Worm (Caenorhabditis elegans) whole organism, L3 larva: ENCODE data around the gene mlc-1.
A peak's percentile ranks its signal among the peaks of the same experiment; 100 is the strongest.

ENCODE experiments used
- R02D3.7 ChIP-seq: fragments of 150-350 bp; optimal IDR thresholded peaks from 2 replicates; lab custom pipeline; 2014; ENCODE audit warnings: missing biosample characterization, missing genetic modification characterization
- ZK546.5 ChIP-seq: sonication (generic microtip); optimal IDR thresholded peaks from 2 replicates; lab custom pipeline; 2017; ENCODE audit warnings: missing biosample characterization, missing genetic modification characterization
- ama-1 ChIP-seq: fragments of 150-350 bp; optimal IDR thresholded peaks from 2 replicates; lab custom pipeline; 2018
- ceh-16 ChIP-seq: sonication (generic microtip); optimal IDR thresholded peaks from 2 replicates; lab custom pipeline; 2017; ENCODE audit warnings: missing biosample characterization, missing genetic modification characterization
- ceh-82 ChIP-seq: fragments of 150-350 bp; optimal IDR thresholded peaks from 2 replicates; lab custom pipeline; 2014; ENCODE audit warnings: missing biosample characterization, missing genetic modification characterization
- ceh-9 ChIP-seq: sonication (generic microtip); optimal IDR thresholded peaks from 2 replicates; lab custom pipeline; 2018; ENCODE audit warnings: missing biosample characterization, missing genetic modification characterization
- daf-12 ChIP-seq: fragments of 150-350 bp; optimal IDR thresholded peaks from 2 replicates; lab custom pipeline; 2014; ENCODE audit warnings: missing biosample characterization, missing genetic modification reagents, missing genetic modification characterization
- egl-5 ChIP-seq: fragments of 150-350 bp; optimal IDR thresholded peaks from 2 replicates; lab custom pipeline; 2017; ENCODE audit warnings: missing biosample characterization, missing genetic modification reagents, missing genetic modification characterization, inconsistent platforms
- elt-1 ChIP-seq: fragments of 150-350 bp; optimal IDR thresholded peaks from 2 replicates; lab custom pipeline; 2014; ENCODE audit warnings: missing biosample characterization, missing genetic modification characterization
- elt-2 ChIP-seq: sonication (generic microtip); optimal IDR thresholded peaks from 2 replicates; lab custom pipeline; 2016; ENCODE audit warnings: missing genetic modification reagents, mild to moderate bottlenecking, missing genetic modification characterization, missing compliant biosample characterization
- elt-3 ChIP-seq, 3 experiments: fragments of 150-350 bp in 1 of 3; sonication (generic microtip) in 2 of 3; optimal IDR thresholded peaks; 2 replicates in 2 of 3; 4 replicates in 1 of 3; lab custom pipeline; 2014 to 2017; ENCODE audit warnings: missing biosample characterization in 3 of 3, missing genetic modification characterization in 3 of 3
- eor-1 ChIP-seq, 2 experiments: fragments of 150-350 bp; optimal IDR thresholded peaks; 2 replicates each; lab custom pipeline; 2014 to 2018; ENCODE audit warnings: missing biosample characterization in 2 of 2, missing genetic modification characterization in 2 of 2
- fkh-10 ChIP-seq: sonication (generic microtip); optimal IDR thresholded peaks from 2 replicates; lab custom pipeline; 2017; ENCODE audit warnings: missing biosample characterization, missing genetic modification reagents, missing genetic modification characterization
- fkh-2 ChIP-seq: fragments of 150-350 bp; optimal IDR thresholded peaks from 2 replicates; lab custom pipeline; 2014; ENCODE audit warnings: missing biosample characterization, missing genetic modification reagents, missing genetic modification characterization
- fos-1 ChIP-seq: fragments of 150-350 bp; optimal IDR thresholded peaks from 2 replicates; lab custom pipeline; 2014; ENCODE audit warnings: missing biosample characterization, missing genetic modification characterization
- hmg-11 ChIP-seq: sonication (generic microtip); optimal IDR thresholded peaks from 2 replicates; lab custom pipeline; 2016; ENCODE audit warnings: missing genetic modification characterization, missing compliant biosample characterization
- jun-1 ChIP-seq: fragments of 150-350 bp; optimal IDR thresholded peaks from 2 replicates; lab custom pipeline; 2014; ENCODE audit warnings: missing biosample characterization, missing genetic modification reagents, missing genetic modification characterization
- lin-15B ChIP-seq: fragments of 150-350 bp; optimal IDR thresholded peaks from 2 replicates; lab custom pipeline; 2014; ENCODE audit warnings: missing biosample characterization, missing genetic modification characterization
- lin-39 ChIP-seq: fragments of 150-350 bp; optimal IDR thresholded peaks from 2 replicates; lab custom pipeline; 2018; ENCODE audit warnings: missing biosample characterization, missing genetic modification reagents, missing genetic modification characterization
- lsy-12 ChIP-seq: sonication (generic microtip); optimal IDR thresholded peaks from 2 replicates; lab custom pipeline; 2016; ENCODE audit warnings: mild to moderate bottlenecking, missing genetic modification characterization, missing compliant biosample characterization
- mdl-1 ChIP-seq: fragments of 150-350 bp; optimal IDR thresholded peaks from 2 replicates; lab custom pipeline; 2014; ENCODE audit warnings: missing biosample characterization, missing genetic modification characterization
- nfya-1 ChIP-seq: sonication (generic microtip); optimal IDR thresholded peaks from 2 replicates; lab custom pipeline; 2017; ENCODE audit warnings: missing genetic modification characterization, mild to moderate bottlenecking, missing compliant biosample characterization, antibody characterized with exemption, moderate library complexity; ENCODE audit not compliant: insufficient read depth
- nhr-11 ChIP-seq: fragments of 150-350 bp; optimal IDR thresholded peaks from 2 replicates; lab custom pipeline; 2014; ENCODE audit warnings: missing biosample characterization, missing genetic modification characterization
- nhr-12 ChIP-seq: fragments of 150-350 bp; optimal IDR thresholded peaks from 2 replicates; lab custom pipeline; 2014; ENCODE audit warnings: missing biosample characterization, missing genetic modification characterization
- nhr-23 ChIP-seq: fragments of 150-350 bp; optimal IDR thresholded peaks from 2 replicates; lab custom pipeline; 2014; ENCODE audit warnings: missing biosample characterization, missing genetic modification reagents, missing genetic modification characterization
- nhr-25 ChIP-seq: sonication (generic microtip); optimal IDR thresholded peaks from 2 replicates; lab custom pipeline; 2017; ENCODE audit warnings: missing biosample characterization, missing genetic modification characterization
- nhr-28 ChIP-seq: fragments of 150-350 bp; optimal IDR thresholded peaks from 2 replicates; lab custom pipeline; 2014; ENCODE audit warnings: missing biosample characterization, missing genetic modification characterization
- nhr-43 ChIP-seq: sonication (generic microtip); optimal IDR thresholded peaks from 2 replicates; lab custom pipeline; 2016; ENCODE audit warnings: mild to moderate bottlenecking, missing genetic modification characterization, missing compliant biosample characterization; ENCODE audit not compliant: poor library complexity, severe bottlenecking
- nhr-76 ChIP-seq: fragments of 150-350 bp; sonication (generic microtip); optimal IDR thresholded peaks from 5 replicates; lab custom pipeline; 2014; ENCODE audit warnings: missing biosample characterization, missing genetic modification characterization
- nhr-77 ChIP-seq: fragments of 150-350 bp; optimal IDR thresholded peaks from 2 replicates; lab custom pipeline; 2014; ENCODE audit warnings: missing biosample characterization, missing genetic modification characterization
- pha-4 ChIP-seq: fragments of 150-350 bp; optimal IDR thresholded peaks from 2 replicates; lab custom pipeline; 2014; ENCODE audit warnings: missing biosample characterization, missing genetic modification reagents, missing genetic modification characterization
- skn-1 ChIP-seq: fragments of 150-350 bp; optimal IDR thresholded peaks from 2 replicates; lab custom pipeline; 2014; ENCODE audit warnings: missing biosample characterization, missing genetic modification characterization
- snpc-4 ChIP-seq: fragments of 150-350 bp; optimal IDR thresholded peaks from 2 replicates; lab custom pipeline; 2014; ENCODE audit warnings: missing biosample characterization, missing genetic modification characterization
- tbx-2 ChIP-seq: sonication (generic microtip); optimal IDR thresholded peaks from 2 replicates; lab custom pipeline; 2016; ENCODE audit warnings: mild to moderate bottlenecking, missing genetic modification characterization, missing compliant biosample characterization
- unc-39 ChIP-seq: sonication (generic microtip); optimal IDR thresholded peaks from 4 replicates; lab custom pipeline; 2017; ENCODE audit warnings: missing biosample characterization, missing genetic modification characterization
- unc-62 ChIP-seq: fragments of 150-350 bp; sonication (generic microtip); optimal IDR thresholded peaks from 4 replicates; lab custom pipeline; 2014; ENCODE audit warnings: missing biosample characterization, missing genetic modification reagents, missing genetic modification characterization
- ztf-11 ChIP-seq: fragments of 150-350 bp; optimal IDR thresholded peaks from 2 replicates; lab custom pipeline; 2014; ENCODE audit warnings: missing biosample characterization, missing genetic modification characterization
- ztf-4 ChIP-seq: fragments of 150-350 bp; optimal IDR thresholded peaks from 2 replicates; lab custom pipeline; 2014; ENCODE audit warnings: missing biosample characterization, missing genetic modification characterization

mlc-1 gene

DNA sequence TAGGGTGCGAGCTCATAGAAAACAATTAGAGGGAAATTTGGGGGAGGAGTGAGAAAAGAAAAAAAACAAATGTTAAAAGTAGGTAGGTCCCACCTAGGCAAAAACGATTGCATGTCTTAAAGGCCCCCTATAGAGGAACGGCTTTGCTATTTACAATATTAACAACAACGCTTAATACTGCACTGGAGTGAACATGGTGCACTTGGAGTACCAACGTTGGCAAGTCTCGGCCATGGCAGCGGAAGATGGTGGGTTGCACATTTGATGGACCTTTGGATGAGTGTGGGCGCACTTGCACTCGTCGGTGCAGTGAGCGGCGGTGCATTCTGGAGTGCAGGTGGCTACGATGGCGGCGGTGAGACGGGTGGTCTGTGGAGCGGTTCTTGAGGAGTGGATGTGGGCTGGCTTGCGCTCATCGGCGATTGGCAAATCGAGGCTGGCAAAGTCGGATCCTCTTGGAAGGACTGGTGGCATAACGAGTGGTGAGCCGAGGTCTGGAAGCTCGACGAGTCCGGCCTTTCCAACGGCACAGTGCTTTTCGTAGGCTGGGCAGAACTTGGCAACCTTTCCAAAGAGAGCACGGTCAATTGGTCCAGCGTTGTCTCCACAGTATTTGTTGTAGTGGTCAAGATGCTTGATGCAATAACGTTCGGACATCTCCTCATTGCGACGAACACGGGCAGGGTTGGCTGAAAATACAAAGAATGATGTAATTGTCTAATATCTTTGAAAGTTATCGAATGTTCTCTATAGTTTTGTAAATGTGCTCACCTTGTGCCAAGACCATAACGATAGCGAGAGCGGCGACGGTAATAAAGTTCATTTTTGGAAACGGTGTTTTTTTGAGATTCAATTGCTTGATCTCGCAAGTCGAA lies 38.2 kb upstream of the mlc-1 start:
- TF ChIP-seq nhr-77 (tag; lab: Kevin White, UChicago) (no peak), ztf-4 (tag; lab: Kevin White, UChicago) (peak; percentile 24), ama-1 (lab: Kevin White, UChicago) (peak; percentile 99), lsy-12 (peak; percentile 69), nhr-25 (peak; percentile 74), snpc-4 (tag; lab: Kevin White, UChicago) (no peak), jun-1 (peak; percentile 20), nhr-43 (tag; lab: Kevin White, UChicago) (peak; percentile 81), elt-2 (tag; lab: Kevin White, UChicago) (no peak), nfya-1 (tag; lab: Kevin White, UChicago) (peak; percentile 32)

DNA sequence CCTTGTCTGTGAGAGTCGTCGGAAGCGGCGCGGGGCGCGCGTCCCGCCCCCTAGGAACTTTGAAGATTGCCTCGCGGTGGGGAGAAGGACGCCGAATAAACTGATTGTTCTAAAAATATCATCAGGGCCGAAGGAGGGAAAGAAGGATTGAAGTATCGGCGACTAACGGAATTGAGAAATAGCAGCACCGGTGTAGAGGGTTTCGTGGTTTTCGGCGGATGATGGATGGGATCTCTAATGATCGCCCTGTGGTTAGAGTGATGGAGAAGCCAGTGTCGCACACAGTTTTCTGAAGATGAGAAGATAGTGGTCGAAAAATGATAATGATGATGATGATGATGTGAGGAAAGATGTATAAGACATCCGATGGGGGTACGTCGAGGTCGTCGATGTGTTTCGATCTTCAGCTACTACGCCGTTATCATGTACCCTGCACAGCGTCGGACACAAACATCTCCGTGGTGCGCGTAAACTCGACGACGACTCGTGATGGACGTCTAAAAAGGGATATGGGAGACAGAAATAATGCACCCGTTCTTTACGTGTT lies 37.4 kb upstream of the mlc-1 start, which contains the start of gene osm-11:
Gene osm-11, minus strand, starts transcription at position 51 of the 547 bp plus-strand sequence.
- TF ChIP-seq nhr-25 (peak; percentile 45), unc-62 (GFP tag; lab: Kevin White, UChicago) (no peak), nhr-23 (tag; lab: Kevin White, UChicago) (peak; percentile 46), tbx-2 (tag; lab: Kevin White, UChicago) (no peak), lin-39 (tag; lab: Kevin White, UChicago) (peak; percentile 2), snpc-4 (tag; lab: Kevin White, UChicago) (no peak), fos-1 (tag; lab: Kevin White, UChicago) (no peak), pha-4 (tag; lab: Kevin White, UChicago) (no peak), nfya-1 (tag; lab: Kevin White, UChicago) (no peak), jun-1 (no peak), ztf-4 (tag; lab: Kevin White, UChicago) (no peak), ztf-11 (no peak), fkh-2 (tag; lab: Kevin White, UChicago) (no peak), elt-2 (tag; lab: Kevin White, UChicago) (no peak), nhr-28 (no peak), fkh-10 (GFP tag; lab: Kevin White, UChicago) (no peak), ama-1 (lab: Kevin White, UChicago) (no peak), nhr-12 (tag; lab: Kevin White, UChicago) (no peak), eor-1 (tag; optimal IDR thresholded peaks at IDR 0.05; lab: Kevin White, UChicago) (no peak), elt-3 (tag; optimal IDR thresholded peaks at IDR 0.05; lab: Kevin White, UChicago) (peak; percentile 26 to 78 (median 41)), nhr-43 (tag; lab: Kevin White, UChicago) (peak; percentile 89), nhr-11 (tag; lab: Kevin White, UChicago) (no peak), R02D3.7 (tag; lab: Kevin White, UChicago) (no peak), ceh-9 (no peak)

DNA sequence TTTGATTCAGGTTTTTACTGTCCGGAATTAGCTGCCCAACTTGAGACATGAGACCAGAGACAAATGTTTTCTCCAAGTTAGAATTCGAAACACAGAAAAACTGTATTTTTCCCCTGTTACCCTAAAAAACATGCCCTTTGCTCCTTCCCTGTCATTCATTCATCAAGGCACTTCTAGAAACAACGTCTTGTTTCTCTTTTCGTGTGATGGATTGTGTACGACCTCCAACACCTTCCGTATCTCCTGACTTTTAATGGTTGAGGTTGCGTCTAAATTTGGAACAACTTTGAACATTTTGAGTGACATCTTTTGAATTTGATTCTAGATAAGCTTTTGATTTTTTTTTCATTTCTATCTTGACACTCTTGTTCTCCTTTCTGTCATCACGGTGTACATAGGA lies 36.4 kb upstream of the mlc-1 start:
- no peak for TF ChIP-seq pha-4 (tag; lab: Kevin White, UChicago)
- TF ChIP-seq nhr-25: peak; percentile 26
- TF ChIP-seq mdl-1 (tag; lab: Kevin White, UChicago): no peak
- TF ChIP-seq, all 47 proteins: peak for 1

DNA sequence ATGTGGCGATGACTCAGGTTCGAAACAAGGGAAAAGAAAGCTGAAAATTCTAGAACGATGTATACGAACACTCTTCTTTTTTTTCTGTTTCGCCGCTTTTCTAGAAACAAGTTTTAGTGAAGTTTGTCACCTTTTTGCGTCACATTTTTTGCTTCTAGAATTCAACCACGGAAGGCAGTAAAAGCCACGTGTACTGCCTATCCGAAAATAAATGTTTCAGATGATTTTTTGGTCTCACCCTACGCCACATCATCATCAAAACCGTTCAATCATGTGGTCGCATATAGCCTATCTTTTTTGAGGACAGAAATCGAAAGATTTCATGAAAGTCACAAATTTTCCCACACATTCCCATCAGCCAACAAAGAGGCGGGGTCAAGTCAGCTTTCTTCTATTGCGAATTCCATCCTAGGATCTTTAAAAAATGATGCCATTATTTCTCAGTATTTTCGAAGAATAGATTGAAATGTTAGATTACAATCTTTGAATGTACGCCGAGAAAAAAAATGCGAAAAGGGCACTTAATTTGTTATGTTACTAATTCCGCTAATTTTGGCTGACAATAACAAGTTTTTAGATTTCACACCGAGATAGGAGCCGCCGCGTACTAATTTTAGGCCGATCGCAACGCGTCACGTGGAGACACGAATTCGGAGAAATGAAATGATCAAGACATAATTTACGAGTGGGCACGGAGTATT lies 35.0 kb upstream of the mlc-1 start:
- TF ChIP-seq nhr-43 (tag; lab: Kevin White, UChicago) (peak; percentile 37), nhr-28 (no peak), ztf-11 (no peak), elt-2 (tag; lab: Kevin White, UChicago) (no peak), elt-1 (peak; percentile 82), ama-1 (lab: Kevin White, UChicago) (peak; percentile 49), ceh-82 (tag; lab: Kevin White, UChicago) (no peak), nfya-1 (tag; lab: Kevin White, UChicago) (peak; percentile 15), nhr-25 (peak; percentile 70)
- TF ChIP-seq, all 47 proteins: peak for 5

DNA sequence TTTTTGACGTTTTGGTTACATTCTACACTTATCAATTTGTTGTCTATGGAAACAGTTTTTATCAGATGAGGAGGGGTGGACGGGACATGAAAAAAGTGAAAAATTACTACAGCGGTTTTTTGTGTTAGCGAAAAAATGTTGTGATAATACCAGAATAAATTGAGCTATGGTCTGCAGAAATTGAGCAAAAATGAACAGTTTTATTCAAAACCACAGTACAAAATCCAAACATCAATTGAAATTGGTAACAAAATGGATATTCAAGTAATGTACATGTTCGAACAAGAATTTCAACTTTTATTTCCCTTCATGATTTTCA lies 34.5 kb upstream of the mlc-1 start:
- TF ChIP-seq lin-15B (tag; lab: Kevin White, UChicago) (no peak), nhr-12 (tag; lab: Kevin White, UChicago) (no peak), skn-1 (tag; lab: Kevin White, UChicago) (no peak), lin-39 (tag; lab: Kevin White, UChicago) (no peak), mdl-1 (tag; lab: Kevin White, UChicago) (no peak), daf-12 (tag; lab: Kevin White, UChicago) (no peak), hmg-11 (no peak), unc-39 (tag; lab: Kevin White, UChicago) (no peak), ceh-16 (no peak), nhr-77 (tag; lab: Kevin White, UChicago) (no peak), nhr-76 (tag; lab: Kevin White, UChicago) (no peak), nhr-28 (no peak), egl-5 (tag; lab: Kevin White, UChicago) (no peak), jun-1 (no peak), ZK546.5 (tag; lab: Kevin White, UChicago) (no peak), fos-1 (tag; lab: Kevin White, UChicago) (no peak), pha-4 (tag; lab: Kevin White, UChicago) (no peak), nhr-11 (tag; lab: Kevin White, UChicago) (no peak)
